Worm (Caenorhabditis elegans) whole organism, mixed stage, embryonic: ENCODE results near the gene tgt-2.
"Not testable (repeated sequence)": the region's sequence is repeated elsewhere in the genome, so short reads cannot be mapped to it uniquely, and the experiment has no call there.

ENCODE experiments used
- M03D4.4 ChIP-seq: sonication (generic microtip); optimal IDR thresholded peaks from 2 replicates; lab custom pipeline; 2017; ENCODE audit warnings: mild to moderate bottlenecking, missing genetic modification characterization, missing compliant biosample characterization
- bed-3 ChIP-seq: fragments of 200-800 bp; sonication (Bioruptor generic); optimal IDR thresholded peaks from 3 replicates; lab custom pipeline; 2018; ENCODE audit warnings: mild to moderate bottlenecking, missing genetic modification characterization, moderate library complexity, missing compliant biosample characterization
- blmp-1 ChIP-seq: fragments of 150-350 bp; optimal IDR thresholded peaks from 2 replicates; lab custom pipeline; 2014; ENCODE audit warnings: missing biosample characterization, missing genetic modification characterization
- ceh-39 ChIP-seq: fragments of 150-350 bp; optimal IDR thresholded peaks from 2 replicates; lab custom pipeline; 2014; ENCODE audit warnings: missing biosample characterization, missing genetic modification characterization
- ceh-43 ChIP-seq: fragments of 200-800 bp; sonication (Bioruptor generic); optimal IDR thresholded peaks from 2 replicates; lab custom pipeline; 2018; ENCODE audit warnings: mild to moderate bottlenecking, missing genetic modification characterization, moderate library complexity, missing compliant biosample characterization
- ceh-83 ChIP-seq: fragments of 200-800 bp; sonication (Bioruptor generic); optimal IDR thresholded peaks from 2 replicates; lab custom pipeline; 2018; ENCODE audit warnings: mild to moderate bottlenecking, missing genetic modification characterization, missing compliant biosample characterization
- ces-1 ChIP-seq: fragments of 150-350 bp; optimal IDR thresholded peaks from 2 replicates; lab custom pipeline; 2014; ENCODE audit warnings: missing biosample characterization, missing genetic modification reagents, missing genetic modification characterization
- cnd-1 ChIP-seq: fragments of 200-800 bp; sonication (Bioruptor generic); optimal IDR thresholded peaks from 2 replicates; lab custom pipeline; 2018; ENCODE audit warnings: mild to moderate bottlenecking, missing genetic modification characterization, missing compliant biosample characterization
- drap-1 ChIP-seq: fragments of 200-800 bp; sonication (Bioruptor generic); optimal IDR thresholded peaks from 3 replicates; lab custom pipeline; 2018; ENCODE audit warnings: mild to moderate bottlenecking, missing genetic modification characterization, missing compliant biosample characterization
- elt-1 ChIP-seq: sonication (generic microtip); optimal IDR thresholded peaks from 2 replicates; lab custom pipeline; 2017; ENCODE audit warnings: missing genetic modification characterization, mild to moderate bottlenecking, missing compliant biosample characterization, antibody characterized with exemption, moderate library complexity, borderline replicate concordance; ENCODE audit not compliant: insufficient read depth
- elt-3 ChIP-seq: fragments of 150-350 bp; optimal IDR thresholded peaks from 2 replicates; lab custom pipeline; 2014; ENCODE audit warnings: missing biosample characterization, missing genetic modification characterization
- flh-1 ChIP-seq: fragments of 200-800 bp; sonication (Bioruptor generic); optimal IDR thresholded peaks from 2 replicates; lab custom pipeline; 2018; ENCODE audit warnings: mild to moderate bottlenecking, missing genetic modification characterization, moderate library complexity, missing compliant biosample characterization
- ham-2 ChIP-seq: fragments of 200-800 bp; sonication (Bioruptor generic); optimal IDR thresholded peaks from 2 replicates; lab custom pipeline; 2018; ENCODE audit warnings: mild to moderate bottlenecking, missing genetic modification characterization, missing compliant biosample characterization
- hlh-1 ChIP-seq: fragments of 150-350 bp; optimal IDR thresholded peaks from 2 replicates; lab custom pipeline; 2014; ENCODE audit warnings: missing biosample characterization, missing genetic modification reagents, missing genetic modification characterization
- lin-13 ChIP-seq: fragments of 150-350 bp; optimal IDR thresholded peaks from 2 replicates; lab custom pipeline; 2014; ENCODE audit warnings: missing biosample characterization, missing genetic modification characterization
- lin-32 ChIP-seq: fragments of 200-800 bp; sonication (Bioruptor generic); optimal IDR thresholded peaks from 2 replicates; lab custom pipeline; 2018; ENCODE audit warnings: mild to moderate bottlenecking, missing genetic modification characterization, missing compliant biosample characterization
- lsy-2 ChIP-seq: fragments of 150-350 bp; optimal IDR thresholded peaks from 2 replicates; lab custom pipeline; 2014; ENCODE audit warnings: missing biosample characterization, missing genetic modification characterization
- mep-1 ChIP-seq: fragments of 150-350 bp; optimal IDR thresholded peaks from 2 replicates; lab custom pipeline; 2017; ENCODE audit warnings: missing biosample characterization, missing genetic modification reagents, missing genetic modification characterization, inconsistent platforms
- nhr-2 ChIP-seq: fragments of 150-350 bp; optimal IDR thresholded peaks from 2 replicates; lab custom pipeline; 2014; ENCODE audit warnings: missing biosample characterization, missing genetic modification characterization
- nhr-237 ChIP-seq: fragments of 150-350 bp; optimal IDR thresholded peaks from 2 replicates; lab custom pipeline; 2014; ENCODE audit warnings: missing biosample characterization, missing genetic modification characterization
- nhr-28 ChIP-seq: fragments of 150-350 bp; optimal IDR thresholded peaks from 2 replicates; lab custom pipeline; 2014; ENCODE audit warnings: missing biosample characterization, missing genetic modification characterization
- nhr-76 ChIP-seq: sonication (generic microtip); optimal IDR thresholded peaks from 2 replicates; lab custom pipeline; 2017; ENCODE audit warnings: missing biosample characterization, missing genetic modification characterization
- pha-4 ChIP-seq: fragments of 150-350 bp; optimal IDR thresholded peaks from 2 replicates; lab custom pipeline; 2018; ENCODE audit warnings: missing biosample characterization, missing genetic modification reagents, missing genetic modification characterization
- sem-2 ChIP-seq: fragments of 200-800 bp; sonication (Bioruptor generic); optimal IDR thresholded peaks from 2 replicates; lab custom pipeline; 2018; ENCODE audit warnings: mild to moderate bottlenecking, missing genetic modification characterization, missing compliant biosample characterization
- snpc-4 ChIP-seq: fragments of 150-350 bp; optimal IDR thresholded peaks from 2 replicates; lab custom pipeline; 2014; ENCODE audit warnings: missing biosample characterization, missing genetic modification characterization
- sptf-1 ChIP-seq: sonication (generic microtip); optimal IDR thresholded peaks from 2 replicates; lab custom pipeline; 2017; ENCODE audit warnings: mild to moderate bottlenecking, missing genetic modification characterization, moderate library complexity, missing compliant biosample characterization
- tbx-8 ChIP-seq: fragments of 200-800 bp; sonication (Bioruptor generic); optimal IDR thresholded peaks from 2 replicates; lab custom pipeline; 2018; ENCODE audit warnings: mild to moderate bottlenecking, missing genetic modification characterization, moderate library complexity, missing compliant biosample characterization
- unc-120 ChIP-seq: sonication (generic microtip); optimal IDR thresholded peaks from 2 replicates; lab custom pipeline; 2017; ENCODE audit warnings: missing genetic modification characterization, missing compliant biosample characterization; ENCODE audit not compliant: poor library complexity, severe bottlenecking
- unc-39 ChIP-seq: fragments of 150-350 bp; optimal IDR thresholded peaks from 2 replicates; lab custom pipeline; 2014; ENCODE audit warnings: missing biosample characterization, missing genetic modification characterization
- unc-62 ChIP-seq: fragments of 150-350 bp; optimal IDR thresholded peaks from 2 replicates; lab custom pipeline; 2014; ENCODE audit warnings: missing biosample characterization, missing genetic modification reagents, missing genetic modification characterization
- ztf-11 ChIP-seq: fragments of 150-350 bp; optimal IDR thresholded peaks from 2 replicates; lab custom pipeline; 2014; ENCODE audit warnings: missing biosample characterization, missing genetic modification characterization

Gene tgt-2

ce11 chrV:19014273-19014672 is 16.1 kb downstream of the tgt-2 start, which contains the start of gene Y39B6A.30:
TSS of gene Y39B6A.30 (plus strand) at chrV:19014573.
- TF ChIP-seq drap-1 (GFP tag; lab: Kevin White, UChicago); nhr-76; elt-3 (tag; lab: Kevin White, UChicago): not testable (repeated sequence)
- TF ChIP-seq, all 35 proteins: peak for 0; not testable (repeated sequence) for 35

- no peak for TF ChIP-seq unc-62
- TF ChIP-seq drap-1 (GFP tag; lab: Kevin White, UChicago): no peak
- TF ChIP-seq sptf-1 (tag; lab: Kevin White, UChicago): no peak
- no peak for TF ChIP-seq elt-1 (tag; lab: Kevin White, UChicago)
- TF ChIP-seq lsy-2 (tag; lab: Kevin White, UChicago): no peak
- no peak for TF ChIP-seq elt-3 (tag; lab: Kevin White, UChicago)
- TF ChIP-seq ceh-83: no peak
- TF ChIP-seq mep-1 (tag; lab: Kevin White, UChicago): no peak
- no peak for TF ChIP-seq nhr-2 (tag; lab: Kevin White, UChicago)
- TF ChIP-seq nhr-76: no peak
- TF ChIP-seq tbx-8 (GFP tag; lab: Kevin White, UChicago): no peak
- no peak for TF ChIP-seq M03D4.4 (tag; lab: Kevin White, UChicago)
- no peak for TF ChIP-seq unc-39 (tag; lab: Kevin White, UChicago)
- no peak for TF ChIP-seq snpc-4 (tag; lab: Kevin White, UChicago)
- no peak for TF ChIP-seq blmp-1
- no peak for TF ChIP-seq unc-120
- TF ChIP-seq lin-32 (GFP tag; lab: Kevin White, UChicago): no peak
- TF ChIP-seq nhr-28 (tag; lab: Kevin White, UChicago): no peak
- no peak for TF ChIP-seq ztf-11 (tag; lab: Kevin White, UChicago)
- no peak for TF ChIP-seq sem-2
Observed at ce11 chrV:19019239-19019638, 21.1 kb downstream of the tgt-2 start.

- no peak for TF ChIP-seq drap-1 (GFP tag; lab: Kevin White, UChicago)
- no peak for TF ChIP-seq blmp-1
- TF ChIP-seq nhr-2 (tag; lab: Kevin White, UChicago): no peak
- TF ChIP-seq lin-13 (tag; lab: Kevin White, UChicago): no peak
- TF ChIP-seq lsy-2 (tag; lab: Kevin White, UChicago): no peak
- no peak for TF ChIP-seq hlh-1 (tag; lab: Kevin White, UChicago)
- TF ChIP-seq cnd-1 (tag; lab: Kevin White, UChicago): no peak
- TF ChIP-seq ceh-83: no peak
Observed at ce11 chrV:19024683-19025082, 26.5 kb downstream of the tgt-2 start, which contains the start of gene Y39B6A.29. TSS of gene Y39B6A.29 (minus strand) at chrV:19024783.

ce11 chrV:19026163-19026562 is 28.0 kb downstream of the tgt-2 start, which contains the start of gene Y39B6A.25:
TSS of gene Y39B6A.25 (plus strand) at chrV:19026463.
- no peak for TF ChIP-seq lin-32 (GFP tag; lab: Kevin White, UChicago)
- TF ChIP-seq ztf-11 (tag; lab: Kevin White, UChicago): no peak
- TF ChIP-seq blmp-1: no peak
- no peak for TF ChIP-seq pha-4 (tag; lab: Kevin White, UChicago)
- TF ChIP-seq ham-2 (GFP tag; lab: Kevin White, UChicago): no peak
- TF ChIP-seq nhr-2 (tag; lab: Kevin White, UChicago): no peak
- no peak for TF ChIP-seq unc-62

- TF ChIP-seq nhr-237 (tag; lab: Kevin White, UChicago): no peak
Observed at ce11 chrV:19027338-19027737, 29.2 kb downstream of the tgt-2 start.

- TF ChIP-seq ceh-43: no peak
- TF ChIP-seq tbx-8 (GFP tag; lab: Kevin White, UChicago): no peak
- no peak for TF ChIP-seq snpc-4 (tag; lab: Kevin White, UChicago)
- TF ChIP-seq unc-62: no peak
- TF ChIP-seq ces-1 (GFP tag; lab: Kevin White, UChicago): no peak
- no peak for TF ChIP-seq bed-3 (GFP tag; lab: Kevin White, UChicago)
- no peak for TF ChIP-seq unc-39 (tag; lab: Kevin White, UChicago)
- no peak for TF ChIP-seq elt-3 (tag; lab: Kevin White, UChicago)
- no peak for TF ChIP-seq nhr-76
- TF ChIP-seq ceh-83: no peak
- no peak for TF ChIP-seq unc-120
- no peak for TF ChIP-seq lin-13 (tag; lab: Kevin White, UChicago)
- no peak for TF ChIP-seq ceh-39
- no peak for TF ChIP-seq lin-32 (GFP tag; lab: Kevin White, UChicago)
- TF ChIP-seq ztf-11 (tag; lab: Kevin White, UChicago): no peak
- TF ChIP-seq hlh-1 (tag; lab: Kevin White, UChicago): no peak
- no peak for TF ChIP-seq elt-1 (tag; lab: Kevin White, UChicago)
- TF ChIP-seq ham-2 (GFP tag; lab: Kevin White, UChicago): no peak
- no peak for TF ChIP-seq flh-1
- no peak for TF ChIP-seq M03D4.4 (tag; lab: Kevin White, UChicago)
Observed at ce11 chrV:19031456-19031855, 33.3 kb downstream of the tgt-2 start, which contains the start of gene Y39B6A.27. TSS of gene Y39B6A.27 (plus strand) at chrV:19031756.
